Worm (Caenorhabditis elegans): ENCODE data around the gene ragc-1.

- no peak for TF ChIP-seq hsf-1 (GFP tag; IDR thresholded peaks at IDR 0.05)
- no peak for TF ChIP-seq bed-2 (GFP tag; IDR thresholded peaks at IDR 0.05)
- TF ChIP-seq lin-54 (GFP tag; optimal IDR thresholded peaks at IDR 0.05): no peak
- no peak for TF ChIP-seq B0019.2 (GFP tag; conservative IDR thresholded peaks at IDR 0.05)
- no peak for TF ChIP-seq F52B5.7 (tag; optimal IDR thresholded peaks at IDR 0.05)
- TF ChIP-seq K12H6.12 (tag; optimal IDR thresholded peaks at IDR 0.05): no peak
Measured at ce11 chrIV:11627847-11628246, 23.1 kb upstream of the ragc-1 start, which contains the start of gene lys-6.
